Worm (Caenorhabditis elegans): Measurements from ENCODE around the gene T10B5.8.

DNA sequence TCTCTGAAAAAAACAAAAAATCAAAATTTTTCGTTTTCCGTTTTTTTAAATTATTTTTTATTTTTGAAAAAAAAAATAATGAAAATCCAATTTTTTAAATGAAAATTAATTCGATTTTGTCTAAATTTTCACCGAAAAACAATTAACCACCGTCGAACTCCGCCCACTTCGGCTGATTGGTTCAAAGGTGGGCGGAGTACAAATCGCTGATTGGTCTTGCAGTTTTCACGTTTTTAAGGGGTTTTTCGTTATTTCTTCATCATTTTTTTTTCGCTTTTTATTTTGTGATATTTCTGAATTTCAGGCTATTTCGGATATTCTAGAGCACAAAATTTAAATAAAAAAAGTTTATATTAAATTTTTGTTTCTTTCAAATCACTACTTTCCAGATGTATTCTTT lies 23.2 kb downstream of the T10B5.8 start:
- TF ChIP-seq nhr-67 (tag; optimal IDR thresholded peaks at IDR 0.05), result no peak
- TF ChIP-seq fos-1 (tag; optimal IDR thresholded peaks at IDR 0.05), result no peak
- TF ChIP-seq ama-1 (optimal IDR thresholded peaks at IDR 0.05), result no peak
- TF ChIP-seq ceh-16 (tag; optimal IDR thresholded peaks at IDR 0.05), result no peak
- TF ChIP-seq nhr-77 (tag; optimal IDR thresholded peaks at IDR 0.05), result no peak
- no peak for TF ChIP-seq skn-1 (tag; optimal IDR thresholded peaks at IDR 0.05)
- no peak for TF ChIP-seq nhr-237 (tag; optimal IDR thresholded peaks at IDR 0.05)
- TF ChIP-seq tbx-2 (tag; optimal IDR thresholded peaks at IDR 0.05), result no peak
- TF ChIP-seq nhr-11 (tag; optimal IDR thresholded peaks at IDR 0.05), result no peak
- no peak for TF ChIP-seq elt-2 (tag; optimal IDR thresholded peaks at IDR 0.05)
- no peak for TF ChIP-seq ceh-82 (tag; optimal IDR thresholded peaks at IDR 0.05)

Measured in whole organism, L3 larva.